Fruit fly (Drosophila melanogaster) whole organism, larva: ENCODE data around the gene Unc-115b.

Source experiments
- noc ChIP-seq: fragments of 200-800 bp; sonication (Bioruptor generic); optimal IDR thresholded peaks from 3 replicates; lab custom pipeline; 2019; ENCODE audit warnings: missing biosample characterization, mild to moderate bottlenecking, missing genetic modification characterization, moderate library complexity

Unc-115b gene

dm6 chr3R:9637361-9637760 lies 55.2 kb downstream of the Unc-115b start, which contains the start of gene Scm:
Gene Scm (minus strand): TSS chr3R:9637611.
- no peak for TF ChIP-seq noc (tag; lab: Kevin White, UChicago)
